Worm (Caenorhabditis elegans) whole organism, L4 larva: ENCODE results near the gene F44E5.5.
"Not testable (repeated sequence)": the region's sequence is repeated elsewhere in the genome, so short reads cannot be mapped to it uniquely, and the experiment has no call there.

ENCODE experiments used
- D1046.2 ChIP-seq: fragments of 200-800 bp; sonication (Bioruptor generic); IDR thresholded peaks from 2 replicates; pipeline ENCODE4 v1.3.6; 2022; ENCODE audit warnings: missing genetic modification characterization, missing compliant biosample characterization
- F26F4.8 ChIP-seq: fragments of 200-800 bp; sonication (Bioruptor generic); conservative IDR thresholded peaks from 2 replicates; pipeline ENCODE4 v1.3.6; 2022; ENCODE audit warnings: missing genetic modification characterization, missing compliant biosample characterization
- T20F7.1 ChIP-seq: fragments of 200-800 bp; sonication (Bioruptor generic); optimal IDR thresholded peaks from 2 replicates; lab custom pipeline; 2018; ENCODE audit warnings: mild to moderate bottlenecking, missing genetic modification characterization, missing compliant biosample characterization
- Y5F2A.4 ChIP-seq: fragments of 200-800 bp; sonication (Bioruptor generic); optimal IDR thresholded peaks from 2 replicates; lab custom pipeline; 2018; ENCODE audit warnings: mild to moderate bottlenecking, missing genetic modification characterization, missing compliant biosample characterization
- Y75B8A.6 ChIP-seq: fragments of 200-800 bp; sonication (Bioruptor generic); IDR thresholded peaks from 2 replicates; pipeline ENCODE4 v1.3.6; 2022; ENCODE audit warnings: missing genetic modification reagents, missing genetic modification characterization, missing compliant biosample characterization
- ZK337.2 ChIP-seq: fragments of 200-800 bp; sonication (Bioruptor generic); IDR thresholded peaks from 2 replicates; pipeline ENCODE4 v1.3.6; 2022; ENCODE audit warnings: missing genetic modification reagents, missing genetic modification characterization, missing compliant biosample characterization
- ceh-20 ChIP-seq: fragments of 200-800 bp; sonication (Bioruptor generic); IDR thresholded peaks from 2 replicates; pipeline ENCODE4 v1.3.6; 2022; ENCODE audit warnings: missing genetic modification reagents, missing genetic modification characterization, missing compliant biosample characterization
- ceh-44 ChIP-seq: fragments of 200-800 bp; sonication (Bioruptor generic); IDR thresholded peaks from 2 replicates; pipeline ENCODE4 v1.3.6; 2022; ENCODE audit warnings: missing genetic modification reagents, missing genetic modification characterization, missing compliant biosample characterization
- ctbp-1 ChIP-seq: fragments of 200-800 bp; sonication (Bioruptor generic); IDR thresholded peaks from 2 replicates; pipeline ENCODE4 v1.3.6; 2022; ENCODE audit warnings: missing genetic modification reagents, missing genetic modification characterization, missing compliant biosample characterization
- daf-19 ChIP-seq: fragments of 200-800 bp; sonication (Bioruptor generic); conservative IDR thresholded peaks from 2 replicates; pipeline ENCODE4 v1.3.6; 2022; ENCODE audit warnings: missing genetic modification characterization, missing compliant biosample characterization
- daf-8 ChIP-seq: fragments of 200-800 bp; sonication (Bioruptor generic); IDR thresholded peaks from 2 replicates; pipeline ENCODE4 v1.3.6; 2022; ENCODE audit warnings: missing genetic modification characterization, missing compliant biosample characterization
- dmd-8 ChIP-seq: fragments of 200-800 bp; sonication (Bioruptor generic); IDR thresholded peaks from 2 replicates; pipeline ENCODE4 v1.3.6; 2022; ENCODE audit warnings: missing genetic modification characterization, missing compliant biosample characterization
- dpl-1 ChIP-seq: fragments of 150-350 bp; optimal IDR thresholded peaks from 2 replicates; lab custom pipeline; 2014; ENCODE audit warnings: missing biosample characterization, missing genetic modification reagents, missing genetic modification characterization
- duxl-1 ChIP-seq: sonication (generic microtip); optimal IDR thresholded peaks from 2 replicates; lab custom pipeline; 2016; ENCODE audit warnings: mild to moderate bottlenecking, missing genetic modification characterization, moderate library complexity, missing compliant biosample characterization; ENCODE audit not compliant: poor library complexity
- egl-43 ChIP-seq: fragments of 200-800 bp; sonication (Bioruptor generic); IDR thresholded peaks from 2 replicates; pipeline ENCODE4 v1.3.6; 2022; ENCODE audit warnings: missing genetic modification reagents, missing genetic modification characterization, missing compliant biosample characterization
- gei-8 ChIP-seq: fragments of 200-800 bp; sonication (Bioruptor generic); optimal IDR thresholded peaks from 2 replicates; lab custom pipeline; 2018; ENCODE audit warnings: mild to moderate bottlenecking, missing genetic modification characterization, missing compliant biosample characterization
- hif-1 ChIP-seq, 2 experiments: sonication (generic microtip); optimal IDR thresholded peaks; 2 replicates each; lab custom pipeline; 2016 to 2017; ENCODE audit warnings: missing compliant biosample characterization in 2 of 2, missing genetic modification characterization in 2 of 2, missing genetic modification reagents in 2 of 2, missing genotype in 2 of 2, mild to moderate bottlenecking in 1 of 2
- hlh-30 ChIP-seq: sonication (generic microtip); optimal IDR thresholded peaks from 2 replicates; lab custom pipeline; 2017; ENCODE audit warnings: antibody characterized with exemption, mild to moderate bottlenecking, missing genetic modification characterization, missing compliant biosample characterization; ENCODE audit not compliant: insufficient read depth
- lim-7 ChIP-seq: fragments of 200-800 bp; sonication (Bioruptor generic); IDR thresholded peaks from 2 replicates; pipeline ENCODE4 v1.3.6; 2022; ENCODE audit warnings: missing genetic modification characterization, missing compliant biosample characterization
- lin-1 ChIP-seq: fragments of 200-800 bp; sonication (Bioruptor generic); IDR thresholded peaks from 2 replicates; pipeline ENCODE4 v1.3.6; 2022; ENCODE audit warnings: missing genetic modification reagents, missing genetic modification characterization, missing compliant biosample characterization
- lin-13 ChIP-seq: fragments of 150-350 bp; optimal IDR thresholded peaks from 2 replicates; lab custom pipeline; 2014; ENCODE audit warnings: missing biosample characterization, missing genetic modification reagents, missing genetic modification characterization
- lin-29 ChIP-seq: fragments of 200-800 bp; sonication (Bioruptor generic); IDR thresholded peaks from 2 replicates; pipeline ENCODE4 v1.3.6; 2022; ENCODE audit warnings: missing genetic modification reagents, missing genetic modification characterization, missing compliant biosample characterization
- lsy-2 ChIP-seq, 2 experiments: fragments of 150-350 bp in 1 of 2; sonication (generic microtip) in 1 of 2; optimal IDR thresholded peaks; 2 replicates each; lab custom pipeline; 2014 to 2017; ENCODE audit warnings: missing biosample characterization in 2 of 2, missing genetic modification characterization in 2 of 2
- madf-5 ChIP-seq, 2 experiments: fragments of 200-800 bp; sonication (Bioruptor generic); IDR thresholded peaks; 2 replicates each; pipeline ENCODE4 v1.3.6; 2022; ENCODE audit warnings: missing compliant biosample characterization in 2 of 2, missing genetic modification characterization in 2 of 2
- mdl-1 ChIP-seq, 2 experiments: fragments of 150-350 bp in 1 of 2; sonication (generic microtip) in 1 of 2; optimal IDR thresholded peaks; 2 replicates each; lab custom pipeline; 2014 to 2017; ENCODE audit warnings: missing biosample characterization in 2 of 2, missing genetic modification characterization in 2 of 2
- mdt-29 ChIP-seq: fragments of 200-800 bp; sonication (Bioruptor generic); IDR thresholded peaks from 2 replicates; pipeline ENCODE4 v1.3.6; 2022; ENCODE audit warnings: missing genetic modification reagents, missing genetic modification characterization, missing compliant biosample characterization
- mes-2 ChIP-seq: sonication (generic microtip); optimal IDR thresholded peaks from 2 replicates; lab custom pipeline; 2016; ENCODE audit warnings: missing genotype, mild to moderate bottlenecking, missing genetic modification characterization, missing compliant biosample characterization; ENCODE audit not compliant: poor library complexity, severe bottlenecking
- mxl-2 ChIP-seq: fragments of 200-800 bp; sonication (Bioruptor generic); conservative IDR thresholded peaks from 2 replicates; pipeline ENCODE4 v1.3.6; 2022; ENCODE audit warnings: missing genetic modification reagents, missing genetic modification characterization, missing compliant biosample characterization
- mxl-3 ChIP-seq: fragments of 200-800 bp; sonication (Bioruptor generic); optimal IDR thresholded peaks from 2 replicates; lab custom pipeline; 2018; ENCODE audit warnings: mild to moderate bottlenecking, missing genetic modification characterization, missing compliant biosample characterization
- nhr-10 ChIP-seq: fragments of 150-350 bp; optimal IDR thresholded peaks from 2 replicates; lab custom pipeline; 2014; ENCODE audit warnings: missing biosample characterization, missing genetic modification characterization
- nhr-102 ChIP-seq: sonication (generic microtip); optimal IDR thresholded peaks from 2 replicates; lab custom pipeline; 2016; ENCODE audit warnings: mild to moderate bottlenecking, missing genetic modification characterization, moderate library complexity, missing compliant biosample characterization
- nhr-25 ChIP-seq: sonication (generic microtip); optimal IDR thresholded peaks from 2 replicates; lab custom pipeline; 2017; ENCODE audit warnings: missing genetic modification characterization, mild to moderate bottlenecking, missing compliant biosample characterization, antibody characterized with exemption, moderate library complexity, borderline replicate concordance; ENCODE audit not compliant: insufficient read depth
- nhr-28 ChIP-seq: fragments of 150-350 bp; optimal IDR thresholded peaks from 2 replicates; lab custom pipeline; 2014; ENCODE audit warnings: missing biosample characterization, missing genetic modification characterization
- nhr-41 ChIP-seq: fragments of 200-800 bp; sonication (Bioruptor generic); IDR thresholded peaks from 2 replicates; pipeline ENCODE4 v1.3.6; 2022; ENCODE audit warnings: missing genetic modification reagents, missing genetic modification characterization, missing compliant biosample characterization
- nhr-48 ChIP-seq: sonication (generic microtip); optimal IDR thresholded peaks from 2 replicates; lab custom pipeline; 2016; ENCODE audit warnings: mild to moderate bottlenecking, missing genetic modification characterization, missing compliant biosample characterization
- nhr-77 ChIP-seq: fragments of 150-350 bp; optimal IDR thresholded peaks from 2 replicates; lab custom pipeline; 2014; ENCODE audit warnings: missing biosample characterization, missing genetic modification characterization
- pha-4 ChIP-seq, 2 experiments: fragments of 150-350 bp in 1 of 2; fragments of 200-800 bp in 1 of 2; sonication (Bioruptor generic) in 1 of 2; IDR thresholded peaks in 1 of 2; optimal IDR thresholded peaks in 1 of 2; 2 replicates each; pipeline versions ENCODE4 v1.3.6 to Lab custom; 2014 to 2022; ENCODE audit warnings: missing genetic modification characterization in 2 of 2, missing genetic modification reagents in 2 of 2, missing biosample characterization in 1 of 2, missing compliant biosample characterization in 1 of 2
- php-3 ChIP-seq: fragments of 200-800 bp; sonication (Bioruptor generic); IDR thresholded peaks from 2 replicates; pipeline ENCODE4 v1.3.6; 2022; ENCODE audit warnings: missing genetic modification reagents, missing genetic modification characterization, missing compliant biosample characterization
- rbr-2 ChIP-seq: sonication (generic microtip); optimal IDR thresholded peaks from 2 replicates; lab custom pipeline; 2016; ENCODE audit warnings: missing genotype, missing genetic modification characterization, missing compliant biosample characterization
- saeg-2 ChIP-seq: fragments of 200-800 bp; sonication (Bioruptor generic); IDR thresholded peaks from 2 replicates; pipeline ENCODE4 v1.3.6; 2022; ENCODE audit warnings: missing genetic modification reagents, missing genetic modification characterization, missing compliant biosample characterization
- sdz-12 ChIP-seq: fragments of 200-800 bp; sonication (Bioruptor generic); optimal IDR thresholded peaks from 2 replicates; lab custom pipeline; 2018; ENCODE audit warnings: mild to moderate bottlenecking, missing genetic modification characterization, missing compliant biosample characterization
- snpc-1.2 ChIP-seq: fragments of 200-800 bp; sonication (Bioruptor generic); IDR thresholded peaks from 2 replicates; pipeline ENCODE4 v1.3.6; 2022; ENCODE audit warnings: missing genetic modification reagents, missing genetic modification characterization, missing compliant biosample characterization
- tag-97 ChIP-seq: fragments of 200-800 bp; sonication (Bioruptor generic); IDR thresholded peaks from 2 replicates; pipeline ENCODE4 v1.3.6; 2022; ENCODE audit warnings: missing genetic modification characterization, missing compliant biosample characterization
- tra-1 ChIP-seq: fragments of 200-800 bp; sonication (Bioruptor generic); IDR thresholded peaks from 2 replicates; pipeline ENCODE4 v1.3.6; 2022; ENCODE audit warnings: missing genetic modification reagents, missing genetic modification characterization, missing compliant biosample characterization
- unc-62 ChIP-seq, 3 experiments: fragments of 150-350 bp in 1 of 3; sonication (generic microtip); optimal IDR thresholded peaks in 2 of 3; peaks in 1 of 3; 1 replicate in 1 of 3; 2 replicates in 2 of 3; lab custom pipeline; 2014 to 2017; ENCODE audit warnings: missing biosample characterization in 3 of 3, missing genetic modification characterization in 3 of 3, missing genetic modification reagents in 3 of 3, missing genotype in 1 of 3
- zfp-3 ChIP-seq: fragments of 200-800 bp; sonication (Bioruptor generic); conservative IDR thresholded peaks from 2 replicates; pipeline ENCODE4 v1.3.6; 2022; ENCODE audit warnings: missing genetic modification reagents, missing genetic modification characterization, missing compliant biosample characterization
- zip-11 ChIP-seq: fragments of 200-800 bp; sonication (Bioruptor generic); IDR thresholded peaks from 2 replicates; pipeline ENCODE4 v1.3.6; 2022; ENCODE audit warnings: missing genetic modification characterization, missing compliant biosample characterization
- zip-2 ChIP-seq: fragments of 150-350 bp; optimal IDR thresholded peaks from 2 replicates; lab custom pipeline; 2014; ENCODE audit warnings: missing biosample characterization, missing genetic modification characterization

The F44E5.5 gene

ce11 chrII:11759277-11759676 is at the start of gene F44E5.5, which contains the start of gene F44E5.4:
F44E5.5 (plus strand) TSS chrII:11759662.
F44E5.4 (minus strand) TSS chrII:11759311.
- TF ChIP-seq dmd-8 (GFP tag; lab: Robert Waterston, UW) (peak; percentile 91), ctbp-1 (peak; percentile 100), duxl-1 (peak; percentile 58), tag-97 (GFP tag; lab: Robert Waterston, UW) (peak; percentile 100), daf-8 (GFP tag; lab: Robert Waterston, UW) (peak; percentile 100), nhr-28 (peak; percentile 65), lim-7 (GFP tag; lab: Robert Waterston, UW) (peak; percentile 90), nhr-77 (peak; percentile 40), madf-5 (GFP tag; IDR thresholded peaks at IDR 0.05; lab: Robert Waterston, UW) (peak; percentile 99), dpl-1 (GFP tag; lab: Kevin White, UChicago) (peak; percentile 46), lin-29 (peak; percentile 100), gei-8 (GFP tag; lab: Kevin White, UChicago) (peak; percentile 96), ZK337.2 (GFP tag; lab: Robert Waterston, UW) (peak; percentile 80), nhr-10 (tag; lab: Kevin White, UChicago) (peak; percentile 82), lin-1 (GFP tag; lab: Robert Waterston, UW) (peak; percentile 99), sdz-12 (GFP tag; lab: Kevin White, UChicago) (peak; percentile 97), T20F7.1 (peak; percentile 81), nhr-25 (peak; percentile 68), pha-4 (GFP tag; IDR thresholded peaks at IDR 0.05; lab: Robert Waterston, UW) (peak; percentile 99), zfp-3 (GFP tag; lab: Robert Waterston, UW) (peak; percentile 100), nhr-102 (tag; lab: Kevin White, UChicago) (peak; percentile 93), nhr-41 (GFP tag; lab: Robert Waterston, UW) (peak; percentile 99), lin-13 (GFP tag; lab: Kevin White, UChicago) (peak; percentile 64), rbr-2 (peak; percentile 89), daf-19 (GFP tag; lab: Robert Waterston, UW) (peak; percentile 100), egl-43 (GFP tag; lab: Robert Waterston, UW) (peak; percentile 100), hif-1 (tag; optimal IDR thresholded peaks at IDR 0.05; lab: Kevin White, UChicago) (peak; percentile 83 to 91), zip-11 (GFP tag; lab: Robert Waterston, UW) (peak; percentile 95), D1046.2 (GFP tag; lab: Robert Waterston, UW) (peak; percentile 98), F26F4.8 (GFP tag; lab: Robert Waterston, UW) (peak; percentile 83; the same call in 1 of the 2 replicates), unc-62 (GFP tag; optimal IDR thresholded peaks at IDR 0.05 in 1 of 2; lab: Kevin White, UChicago) (peak in 1 of 2 experiments; percentile 96), php-3 (GFP tag; lab: Robert Waterston, UW) (peak; percentile 100), Y5F2A.4 (GFP tag; lab: Kevin White, UChicago) (peak; percentile 89), mdl-1 (tag; optimal IDR thresholded peaks at IDR 0.05; lab: Kevin White, UChicago) (peak in 1 of 2 experiments; percentile 45), mdt-29 (GFP tag; lab: Robert Waterston, UW) (peak; percentile 100), snpc-1.2 (GFP tag; lab: Robert Waterston, UW) (peak; percentile 96), hlh-30 (tag; lab: Kevin White, UChicago) (peak; percentile 78), mxl-3 (peak; percentile 87), mxl-2 (GFP tag; lab: Robert Waterston, UW) (peak; percentile 94), ceh-44 (GFP tag; lab: Robert Waterston, UW) (peak; percentile 95), tra-1 (peak; percentile 100), lsy-2 (tag; optimal IDR thresholded peaks at IDR 0.05; lab: Kevin White, UChicago) (peak; percentile 80 to 82), zip-2 (tag; lab: Kevin White, UChicago) (peak; percentile 81), ceh-20 (GFP tag; lab: Robert Waterston, UW) (peak; percentile 100), saeg-2 (GFP tag; lab: Robert Waterston, UW) (peak; percentile 100), mes-2 (tag; lab: Kevin White, UChicago) (peak; percentile 75), nhr-48 (tag; lab: Kevin White, UChicago) (peak; percentile 89), Y75B8A.6 (GFP tag; lab: Robert Waterston, UW) (peak; percentile 100)
- TF ChIP-seq pha-4, unc-62 (tag; optimal IDR thresholded peaks at IDR 0.05; lab: Kevin White, UChicago): not testable (repeated sequence)
